Worm (Caenorhabditis elegans) whole organism, L2 larva: ENCODE data around the gene str-178.

ENCODE experiments used
- lin-11 ChIP-seq: fragments of 150-350 bp; sonication (generic microtip); optimal IDR thresholded peaks from 2 replicates; lab custom pipeline; 2014; ENCODE audit warnings: missing biosample characterization, missing genetic modification characterization, inconsistent platforms, mixed read lengths

str-178 gene

DNA sequence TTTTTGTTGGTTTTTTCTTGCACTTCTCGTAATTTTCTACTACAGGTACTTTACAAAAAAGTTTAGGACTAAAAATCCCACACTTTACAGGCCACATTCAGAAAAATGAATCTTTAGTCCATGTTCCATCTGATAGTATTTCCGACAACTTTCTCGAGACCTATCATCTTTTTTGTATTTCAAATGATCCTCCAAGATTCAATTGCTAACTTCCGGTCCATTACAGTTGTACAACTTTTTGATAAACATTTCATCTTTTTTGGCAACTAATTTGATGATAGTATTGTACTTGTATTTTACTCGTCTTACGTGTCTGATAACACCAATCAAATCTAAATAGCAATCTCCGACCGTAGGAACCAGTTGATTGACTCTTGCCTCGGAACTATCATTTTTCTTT is 49.0 kb downstream of the str-178 start:
- TF ChIP-seq lin-11 (tag; lab: Kevin White, UChicago): no peak
- TF ChIP-seq, all 48 proteins: peak for 0
